Fruit fly (Drosophila melanogaster) whole organism, embryonic: ENCODE data around the gene CG14024.
A peak's percentile ranks its signal among the peaks of the same experiment; 100 is the strongest.

Experiments
- B-H1 ChIP-seq: fragments of 200-800 bp; sonication (Bioruptor generic); IDR thresholded peaks from 3 replicates; pipeline ENCODE4 v1.3.6; 2022; ENCODE audit warnings: missing biosample characterization, missing genetic modification characterization
- CG10543 ChIP-seq: fragments of 200-800 bp; sonication (Bioruptor generic); optimal IDR thresholded peaks from 3 replicates; lab custom pipeline; 2017; ENCODE audit warnings: missing biosample characterization, mild to moderate bottlenecking, missing genetic modification characterization, moderate library complexity
- CG14710 ChIP-seq: fragments of 200-800 bp; sonication (Bioruptor generic); optimal IDR thresholded peaks from 3 replicates; lab custom pipeline; 2019; ENCODE audit warnings: missing biosample characterization, mild to moderate bottlenecking, missing genetic modification characterization, moderate library complexity
- CG17328 ChIP-seq: fragments of 200-800 bp; sonication (Bioruptor generic); IDR thresholded peaks from 2 replicates; pipeline ENCODE4 v1.3.6; 2022; ENCODE audit warnings: missing biosample characterization, missing genetic modification characterization
- CG17829 ChIP-seq: fragments of 200-800 bp; optimal IDR thresholded peaks from 2 replicates; lab custom pipeline; 2019; ENCODE audit warnings: missing biosample characterization, mild to moderate bottlenecking, missing genetic modification characterization, moderate library complexity
- CG18011 ChIP-seq: fragments of 200-800 bp; sonication (Bioruptor generic); optimal IDR thresholded peaks from 2 replicates; lab custom pipeline; 2017; ENCODE audit warnings: missing biosample characterization, missing genetic modification characterization, mild to moderate bottlenecking, moderate library complexity, missing genotype
- CG2129 ChIP-seq: fragments of 200-800 bp; sonication (Bioruptor generic); IDR thresholded peaks from 2 replicates; pipeline ENCODE4 v1.3.6; 2022; ENCODE audit warnings: missing biosample characterization, missing genetic modification characterization; ENCODE audit not compliant: partially characterized antibody
- CG3065 ChIP-seq: fragments of 200-800 bp; sonication (Bioruptor generic); optimal IDR thresholded peaks from 2 replicates; lab custom pipeline; 2016; ENCODE audit warnings: missing biosample characterization, missing genetic modification characterization
- CG31224 ChIP-seq: fragments of 200-800 bp; sonication (Bioruptor generic); IDR thresholded peaks from 2 replicates; pipeline ENCODE4 v1.3.6; 2022; ENCODE audit warnings: missing biosample characterization, missing genetic modification characterization
- CG32767 ChIP-seq: fragments of 200-800 bp; sonication (Bioruptor generic); IDR thresholded peaks from 2 replicates; pipeline ENCODE4 v1.3.6; 2022; ENCODE audit warnings: missing biosample characterization, missing genetic modification characterization
- CG3995 ChIP-seq: fragments of 200-800 bp; sonication (Bioruptor generic); optimal IDR thresholded peaks from 3 replicates; lab custom pipeline; 2016; ENCODE audit warnings: missing biosample characterization, missing genetic modification characterization
- CG4360 ChIP-seq: fragments of 200-800 bp; sonication (Bioruptor generic); IDR thresholded peaks from 2 replicates; pipeline ENCODE4 v1.3.6; 2022; ENCODE audit warnings: missing biosample characterization, missing genetic modification characterization
- CG4707 ChIP-seq: fragments of 200-800 bp; sonication (Bioruptor generic); optimal IDR thresholded peaks from 2 replicates; lab custom pipeline; 2018; ENCODE audit warnings: missing biosample characterization, mild to moderate bottlenecking, missing genetic modification characterization, moderate library complexity
- CG5180 ChIP-seq: fragments of 200-800 bp; sonication (Bioruptor generic); optimal IDR thresholded peaks from 3 replicates; lab custom pipeline; 2017; ENCODE audit warnings: missing biosample characterization, missing genetic modification characterization, mild to moderate bottlenecking, moderate library complexity, missing genetic modification reagents
- CG6272 ChIP-seq: fragments of 200-800 bp; sonication (Bioruptor generic); IDR thresholded peaks from 2 replicates; pipeline ENCODE4 v1.3.6; 2022; ENCODE audit warnings: missing biosample characterization, missing genetic modification characterization
- CG7357 ChIP-seq: fragments of 200-800 bp; sonication (Bioruptor generic); IDR thresholded peaks from 3 replicates; pipeline ENCODE4 v1.3.6; 2022; ENCODE audit warnings: missing biosample characterization, missing genetic modification characterization
- CG7556 ChIP-seq: fragments of 200-800 bp; sonication (Bioruptor generic); optimal IDR thresholded peaks from 2 replicates; lab custom pipeline; 2017; ENCODE audit warnings: missing biosample characterization, mild to moderate bottlenecking, missing genetic modification characterization
- CG8765 ChIP-seq: fragments of 200-800 bp; sonication (Bioruptor generic); IDR thresholded peaks from 2 replicates; pipeline ENCODE4 v1.3.6; 2022; ENCODE audit warnings: missing biosample characterization, missing genetic modification characterization
- CG8944 ChIP-seq: fragments of 200-800 bp; sonication (Bioruptor generic); optimal IDR thresholded peaks from 3 replicates; lab custom pipeline; 2016; ENCODE audit warnings: missing biosample characterization, missing genetic modification characterization
- CTCF ChIP-seq: fragments of 200-800 bp; sonication (Bioruptor generic); optimal IDR thresholded peaks from 2 replicates; lab custom pipeline; 2017; ENCODE audit warnings: missing biosample characterization, mild to moderate bottlenecking, missing genetic modification characterization, moderate library complexity
- ERR ChIP-seq: fragments of 200-800 bp; sonication (Bioruptor generic); optimal IDR thresholded peaks from 2 replicates; lab custom pipeline; 2016; ENCODE audit warnings: missing biosample characterization, missing genetic modification characterization
- HHEX ChIP-seq: fragments of 200-800 bp; sonication (Bioruptor generic); optimal IDR thresholded peaks from 3 replicates; lab custom pipeline; 2017; ENCODE audit warnings: missing biosample characterization, mild to moderate bottlenecking, missing genetic modification characterization, missing genetic modification reagents
- HLH3B ChIP-seq: fragments of 200-800 bp; sonication (Bioruptor generic); IDR thresholded peaks from 2 replicates; pipeline ENCODE4 v1.3.6; 2022; ENCODE audit warnings: missing biosample characterization, missing genetic modification characterization
- Hey ChIP-seq: fragments of 200-800 bp; sonication (Bioruptor generic); optimal IDR thresholded peaks from 3 replicates; lab custom pipeline; 2018; ENCODE audit warnings: missing biosample characterization, mild to moderate bottlenecking, missing genetic modification characterization
- MESR4 ChIP-seq: fragments of 200-800 bp; sonication (Bioruptor generic); optimal IDR thresholded peaks from 2 replicates; lab custom pipeline; 2018; ENCODE audit warnings: missing biosample characterization, mild to moderate bottlenecking, missing genetic modification characterization, moderate library complexity
- Mrtf ChIP-seq: fragments of 200-800 bp; sonication (Bioruptor generic); IDR thresholded peaks from 3 replicates; pipeline ENCODE4 v1.3.6; 2022; ENCODE audit warnings: missing biosample characterization, missing genetic modification characterization
- Neu2 ChIP-seq: fragments of 200-800 bp; sonication (Bioruptor generic); optimal IDR thresholded peaks from 3 replicates; lab custom pipeline; 2016; ENCODE audit warnings: missing biosample characterization, missing genetic modification characterization, borderline replicate concordance
- Side ChIP-seq: fragments of 200-800 bp; sonication (Bioruptor generic); optimal IDR thresholded peaks from 2 replicates; lab custom pipeline; 2016; ENCODE audit warnings: missing biosample characterization, missing genetic modification characterization
- Sin3A ChIP-seq: fragments of >200 bp; optimal IDR thresholded peaks from 2 replicates; lab custom pipeline; 2018
- TFAM ChIP-seq: fragments of 200-800 bp; sonication (Bioruptor generic); optimal IDR thresholded peaks from 2 replicates; lab custom pipeline; 2017; ENCODE audit warnings: missing biosample characterization, missing genetic modification characterization, inconsistent platforms
- Tbp ChIP-seq: fragments of >200 bp; optimal IDR thresholded peaks from 2 replicates; lab custom pipeline; 2018; ENCODE audit warnings: missing biosample characterization, missing genetic modification characterization
- ab ChIP-seq: fragments of 200-800 bp; sonication (Bioruptor generic); optimal IDR thresholded peaks from 2 replicates; lab custom pipeline; 2016; ENCODE audit warnings: missing biosample characterization, missing genetic modification characterization
- ash1 ChIP-seq: fragments of 200-800 bp; sonication (Bioruptor generic); optimal IDR thresholded peaks from 2 replicates; lab custom pipeline; 2018; ENCODE audit warnings: missing biosample characterization, mild to moderate bottlenecking, missing genetic modification characterization
- cad ChIP-seq: fragments of >200 bp; optimal IDR thresholded peaks from 2 replicates; lab custom pipeline; 2017; ENCODE audit warnings: missing biosample characterization, missing genetic modification characterization
- dmrt11E ChIP-seq: fragments of 200-800 bp; sonication (Bioruptor generic); optimal IDR thresholded peaks from 3 replicates; lab custom pipeline; 2018; ENCODE audit warnings: missing biosample characterization, mild to moderate bottlenecking, missing genetic modification characterization, moderate library complexity
- en ChIP-seq: fragments of 200-800 bp; sonication (Bioruptor generic); optimal IDR thresholded peaks from 2 replicates; lab custom pipeline; 2016; ENCODE audit warnings: missing biosample characterization, missing genetic modification characterization
- esg ChIP-seq: fragments of 200-800 bp; sonication (Bioruptor generic); conservative IDR thresholded peaks from 2 replicates; pipeline ENCODE4 v1.3.6; 2022; ENCODE audit warnings: missing biosample characterization, missing genetic modification characterization
- exex ChIP-seq: fragments of 200-800 bp; sonication (Bioruptor generic); optimal IDR thresholded peaks from 4 replicates; lab custom pipeline; 2018; ENCODE audit warnings: missing biosample characterization, mild to moderate bottlenecking, missing genetic modification characterization, moderate library complexity
- ham ChIP-seq: fragments of 200-800 bp; sonication (Bioruptor generic); IDR thresholded peaks from 2 replicates; pipeline ENCODE4 v1.3.6; 2022; ENCODE audit warnings: missing biosample characterization, missing genetic modification characterization
- hbn ChIP-seq: fragments of 200-800 bp; sonication (Bioruptor generic); IDR thresholded peaks from 2 replicates; pipeline ENCODE4 v1.3.6; 2022; ENCODE audit warnings: missing biosample characterization, missing genetic modification characterization; ENCODE audit not compliant: partially characterized antibody
- insv ChIP-seq, 2 experiments: fragments of 200-800 bp; sonication (Bioruptor generic); optimal IDR thresholded peaks; 3 replicates each; lab custom pipeline; 2016 to 2018; ENCODE audit warnings: missing biosample characterization in 2 of 2, missing genetic modification characterization in 2 of 2
- nom ChIP-seq: fragments of 200-800 bp; sonication (Bioruptor generic); optimal IDR thresholded peaks from 2 replicates; lab custom pipeline; 2017; ENCODE audit warnings: missing biosample characterization, missing genetic modification characterization, mild to moderate bottlenecking, moderate library complexity, missing genetic modification reagents
- pb ChIP-seq: fragments of 200-800 bp; sonication (Bioruptor generic); optimal IDR thresholded peaks from 3 replicates; lab custom pipeline; 2016; ENCODE audit warnings: missing biosample characterization, missing genetic modification characterization
- ro ChIP-seq: fragments of 200-800 bp; sonication (Bioruptor generic); IDR thresholded peaks from 2 replicates; pipeline ENCODE4 v1.3.6; 2022; ENCODE audit warnings: missing biosample characterization, missing genetic modification characterization
- scrt ChIP-seq: fragments of 200-800 bp; sonication (Bioruptor generic); optimal IDR thresholded peaks from 2 replicates; lab custom pipeline; 2018; ENCODE audit warnings: missing biosample characterization, mild to moderate bottlenecking, missing genetic modification characterization, moderate library complexity
- sens ChIP-seq: fragments of 200-800 bp; sonication (Bioruptor generic); peaks from one replicate; lab custom pipeline; 2016; ENCODE audit warnings: missing biosample characterization, missing genetic modification characterization
- shn ChIP-seq: fragments of 200-800 bp; sonication (Bioruptor generic); optimal IDR thresholded peaks from 3 replicates; lab custom pipeline; 2016; ENCODE audit warnings: missing biosample characterization, missing genetic modification characterization
- sug ChIP-seq: fragments of 200-800 bp; optimal IDR thresholded peaks from 2 replicates; lab custom pipeline; 2019; ENCODE audit warnings: missing biosample characterization, mild to moderate bottlenecking, missing genetic modification characterization, moderate library complexity
- toy ChIP-seq: fragments of 200-800 bp; sonication (Bioruptor generic); IDR thresholded peaks from 2 replicates; pipeline ENCODE4 v1.3.6; 2022; ENCODE audit warnings: missing biosample characterization, missing genetic modification characterization
- zf30C ChIP-seq: fragments of 200-800 bp; sonication (Bioruptor generic); optimal IDR thresholded peaks from 3 replicates; lab custom pipeline; 2018; ENCODE audit warnings: missing biosample characterization, mild to moderate bottlenecking, missing genetic modification characterization

The CG14024 gene

DNA sequence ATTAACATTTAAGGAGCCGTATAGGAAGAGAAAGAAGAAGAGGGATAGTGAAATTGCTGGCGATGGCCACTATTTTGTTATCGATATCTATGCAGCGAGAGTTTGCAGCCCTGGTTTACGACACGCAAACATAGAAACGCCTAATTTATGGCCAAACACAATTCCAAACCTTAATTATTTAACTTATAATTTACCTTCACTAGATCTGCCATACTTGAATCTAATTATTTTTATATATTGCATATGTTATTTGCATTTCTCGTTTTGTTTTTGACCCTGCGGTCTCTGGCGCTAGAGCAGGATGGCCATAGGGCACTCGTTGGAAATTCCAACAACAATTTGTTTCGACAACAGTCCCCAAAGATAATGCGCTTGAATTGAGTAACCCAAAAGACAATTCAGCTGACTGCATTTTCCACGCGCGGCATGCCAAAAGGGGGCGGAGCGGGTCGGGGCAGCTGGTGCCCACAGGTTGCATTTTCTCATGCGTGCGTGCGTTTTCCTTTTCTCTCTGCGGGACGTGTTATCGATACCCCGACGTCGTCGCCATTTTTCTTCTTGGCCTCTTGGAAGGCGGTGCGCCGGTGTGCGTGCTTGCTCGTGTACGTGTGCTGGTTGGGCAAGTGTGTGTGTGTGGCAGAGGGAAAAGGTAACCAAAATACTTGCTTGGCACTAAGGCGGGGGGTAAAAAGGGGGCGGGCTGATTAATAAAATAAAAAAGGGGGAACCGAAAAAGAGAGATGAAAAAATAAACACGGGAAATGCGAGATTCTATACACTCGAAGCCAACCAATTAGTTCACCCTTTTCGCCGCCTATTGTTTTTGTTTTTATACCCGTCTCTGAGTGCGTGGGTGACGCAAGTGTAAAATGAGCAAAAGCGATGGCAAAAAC, 10.5 kb upstream of the CG14024 start (continued):
- peak; percentile 41; the same call in 2 of the 3 replicates for TF ChIP-seq B-H1 (GFP tag; lab: Robert Waterston, UW)
- TF ChIP-seq MESR4 (GFP tag; lab: Kevin White, UChicago) = peak; percentile 23
- no peak for TF ChIP-seq zf30C (GFP tag; lab: Kevin White, UChicago)
- TF ChIP-seq CG18011 = peak; percentile 22
- TF ChIP-seq CG14710 (tag; lab: Kevin White, UChicago) = peak; percentile 36
- TF ChIP-seq Tbp (GFP tag; lab: Kevin White, UChicago) = no peak
- TF ChIP-seq CG17829 (tag; lab: Kevin White, UChicago) = peak; percentile 15
- TF ChIP-seq insv (GFP tag; optimal IDR thresholded peaks at IDR 0.05; lab: Kevin White, UChicago) = peak in 1 of 2 experiments; percentile 19
- TF ChIP-seq Hey = no peak
- TF ChIP-seq Mrtf = peak; percentile 61; the same call in 2 of the 3 replicates
- TF ChIP-seq hbn (GFP tag; lab: Robert Waterston, UW) = peak; percentile 46; the same call in 1 of the 2 replicates
- peak; percentile 18 for TF ChIP-seq scrt (GFP tag; lab: Kevin White, UChicago)
- no peak for TF ChIP-seq exex (tag; lab: Kevin White, UChicago)
- no peak for TF ChIP-seq CG4707
- TF ChIP-seq CG3995 (GFP tag; lab: Kevin White, UChicago) = no peak
- peak; percentile 34; the same call in 1 of the 2 replicates for TF ChIP-seq esg (GFP tag; lab: Robert Waterston, UW)
- no peak for TF ChIP-seq pb (GFP tag; lab: Kevin White, UChicago)
- TF ChIP-seq CG10543 (GFP tag; lab: Kevin White, UChicago) = peak; percentile 19
- TF ChIP-seq ab (GFP tag; lab: Kevin White, UChicago) = no peak
- TF ChIP-seq CG5180 (GFP tag; lab: Kevin White, UChicago) = no peak
- peak; percentile 61 for TF ChIP-seq CG17328
- peak; percentile 53; the same call in 1 of the 2 replicates for TF ChIP-seq HLH3B (GFP tag; lab: Robert Waterston, UW)
- 0 out of 2 replicates have a peak, but pooled peaks have one; percentile 8 for TF ChIP-seq CG32767 (GFP tag; lab: Robert Waterston, UW)
- no peak for TF ChIP-seq shn (GFP tag; lab: Kevin White, UChicago)
- no peak for TF ChIP-seq cad
- TF ChIP-seq sug (tag; lab: Kevin White, UChicago) = peak; percentile 77
- TF ChIP-seq ham (GFP tag; lab: Robert Waterston, UW) = no peak
- TF ChIP-seq dmrt11E (tag; lab: Kevin White, UChicago) = no peak
- no peak for TF ChIP-seq Neu2 (GFP tag; lab: Kevin White, UChicago)
- no peak for TF ChIP-seq ERR (GFP tag; lab: Kevin White, UChicago)
- TF ChIP-seq sens (GFP tag; lab: Kevin White, UChicago) = peak; percentile 85
- TF ChIP-seq nom (GFP tag; lab: Kevin White, UChicago) = peak; percentile 87
- no peak for TF ChIP-seq toy
- no peak for TF ChIP-seq Side (GFP tag; lab: Kevin White, UChicago)
- peak; percentile 24 for TF ChIP-seq CG8944 (GFP tag; lab: Kevin White, UChicago)
- TF ChIP-seq Sin3A (lab: Kevin White, UChicago) = peak; percentile 79
- TF ChIP-seq CG2129 (GFP tag; lab: Robert Waterston, UW) = peak; percentile 29; the same call in 1 of the 2 replicates
- TF ChIP-seq HHEX (GFP tag; lab: Kevin White, UChicago) = no peak
- peak; percentile 58; the same call in 1 of the 2 replicates for TF ChIP-seq CG31224 (GFP tag; lab: Robert Waterston, UW)
- no peak for TF ChIP-seq en
- TF ChIP-seq TFAM (GFP tag; lab: Kevin White, UChicago) = no peak
- no peak for TF ChIP-seq CG3065 (GFP tag; lab: Kevin White, UChicago)
- peak; percentile 2 for TF ChIP-seq CTCF (GFP tag; lab: Kevin White, UChicago)
- peak; percentile 36 for TF ChIP-seq CG6272 (GFP tag; lab: Robert Waterston, UW)
- TF ChIP-seq CG4360 (GFP tag; lab: Robert Waterston, UW) = no peak
- 0 out of 2 replicates have a peak, but pooled peaks have one; percentile 16 for TF ChIP-seq ro
- peak; percentile 29; the same call in 1 of the 3 replicates for TF ChIP-seq CG7357 (GFP tag; lab: Robert Waterston, UW)
- TF ChIP-seq ash1 (GFP tag; lab: Kevin White, UChicago) = no peak
- peak; percentile 52; the same call in 1 of the 2 replicates for TF ChIP-seq CG8765 (GFP tag; lab: Robert Waterston, UW)
- peak; percentile 48 for TF ChIP-seq CG7556 (GFP tag; lab: Kevin White, UChicago)
